Worm (Caenorhabditis elegans) whole organism, late embryonic: ENCODE data around the gene egl-2.

Experiments used
- F13H6.1 ChIP-seq: sonication (generic microtip); optimal IDR thresholded peaks from 2 replicates; lab custom pipeline; 2016; ENCODE audit warnings: missing genetic modification characterization, missing compliant biosample characterization
- ama-1 ChIP-seq: fragments of 150-350 bp; optimal IDR thresholded peaks from 2 replicates; lab custom pipeline; 2014
- ceh-30 ChIP-seq: fragments of 150-350 bp; optimal IDR thresholded peaks from 2 replicates; lab custom pipeline; 2014; ENCODE audit warnings: missing biosample characterization, missing genetic modification characterization
- dve-1 ChIP-seq: sonication (generic microtip); optimal IDR thresholded peaks from 2 replicates; lab custom pipeline; 2017; ENCODE audit warnings: antibody characterized with exemption, mild to moderate bottlenecking, missing genetic modification characterization, missing compliant biosample characterization
- elt-2 ChIP-seq: sonication (generic microtip); optimal IDR thresholded peaks from 2 replicates; lab custom pipeline; 2016; ENCODE audit warnings: missing genetic modification reagents, missing genetic modification characterization, missing compliant biosample characterization
- elt-4 ChIP-seq: sonication (generic microtip); optimal IDR thresholded peaks from 2 replicates; lab custom pipeline; 2016; ENCODE audit warnings: missing genetic modification characterization, missing compliant biosample characterization
- fkh-10 ChIP-seq: fragments of 150-350 bp; optimal IDR thresholded peaks from 2 replicates; lab custom pipeline; 2014; ENCODE audit warnings: missing biosample characterization, missing genetic modification reagents, missing genetic modification characterization
- hlh-30 ChIP-seq: sonication (generic microtip); optimal IDR thresholded peaks from 2 replicates; lab custom pipeline; 2017; ENCODE audit warnings: antibody characterized with exemption, missing genetic modification characterization, missing compliant biosample characterization; ENCODE audit not compliant: insufficient read depth
- madf-2 ChIP-seq: sonication (generic microtip); optimal IDR thresholded peaks from 2 replicates; lab custom pipeline; 2017; ENCODE audit warnings: missing genetic modification characterization, missing compliant biosample characterization
- nfya-1 ChIP-seq: sonication (generic microtip); optimal IDR thresholded peaks from 2 replicates; lab custom pipeline; 2017; ENCODE audit warnings: missing genetic modification characterization, mild to moderate bottlenecking, missing compliant biosample characterization, antibody characterized with exemption, moderate library complexity
- pag-3 ChIP-seq: sonication (generic microtip); optimal IDR thresholded peaks from 2 replicates; lab custom pipeline; 2016; ENCODE audit warnings: missing compliant biosample characterization, missing genetic modification characterization, borderline replicate concordance
- pha-4 ChIP-seq: fragments of 150-350 bp; optimal IDR thresholded peaks from 2 replicates; lab custom pipeline; 2018; ENCODE audit warnings: missing biosample characterization, missing genetic modification reagents, missing genetic modification characterization
- pqm-1 ChIP-seq: sonication (generic microtip); optimal IDR thresholded peaks from 2 replicates; lab custom pipeline; 2016; ENCODE audit warnings: missing genetic modification characterization, missing compliant biosample characterization
- unc-55 ChIP-seq: sonication (generic microtip); optimal IDR thresholded peaks from 2 replicates; lab custom pipeline; 2017; ENCODE audit warnings: missing biosample characterization, missing genetic modification reagents, missing genetic modification characterization

- no peak for TF ChIP-seq pha-4 (tag; lab: Kevin White, UChicago)
- TF ChIP-seq fkh-10 (GFP tag; lab: Kevin White, UChicago): no peak
- TF ChIP-seq F13H6.1 (tag; lab: Kevin White, UChicago): no peak
- no peak for TF ChIP-seq unc-55
- TF ChIP-seq elt-2 (tag; lab: Kevin White, UChicago): no peak
- TF ChIP-seq ama-1 (lab: Kevin White, UChicago): no peak
- TF ChIP-seq pqm-1 (tag; lab: Kevin White, UChicago): no peak
- no peak for TF ChIP-seq nfya-1 (tag; lab: Kevin White, UChicago)
- TF ChIP-seq madf-2: no peak
- no peak for TF ChIP-seq ceh-30 (tag; lab: Kevin White, UChicago)
- TF ChIP-seq hlh-30 (tag; lab: Kevin White, UChicago): no peak
- no peak for TF ChIP-seq elt-4
- TF ChIP-seq dve-1 (tag; lab: Kevin White, UChicago): no peak
- no peak for TF ChIP-seq pag-3 (tag; lab: Kevin White, UChicago)
Observed at ce11 chrV:1313274-1313673, 14.1 kb upstream of the egl-2 start.
